Fruit fly (Drosophila melanogaster) S2 (cell line): ENCODE results near the gene CG42512.

Experiments used
- CG8478 ChIP-seq: fragments of >200 bp; optimal IDR thresholded peaks from 2 replicates; lab custom pipeline; 2018
- CTCF ChIP-seq, 2 experiments: fragments of >200 bp; optimal IDR thresholded peaks; 2 replicates each; lab custom pipeline; 2018

CG42512 gene

DNA sequence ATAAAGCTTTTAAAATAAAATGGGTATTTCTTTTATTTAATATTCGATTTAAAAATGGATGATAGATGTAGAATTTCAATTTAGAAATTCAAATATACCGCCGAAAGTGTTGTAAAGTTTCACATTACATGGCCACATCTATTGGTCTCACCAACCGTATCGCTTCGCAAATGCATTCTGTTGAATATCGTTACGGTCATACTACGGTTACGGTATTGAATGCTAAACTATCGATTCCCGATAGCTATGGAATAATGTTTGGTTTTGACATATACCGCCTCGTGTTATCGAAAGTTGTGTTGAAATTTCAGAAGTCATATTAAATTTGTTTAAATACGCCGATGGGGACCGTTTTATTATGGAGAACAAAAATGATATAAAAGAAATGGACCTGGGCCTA is at the start of gene CG42512, which contains the start of gene CG32573:
Gene CG42512, plus strand, starts transcription at position 279 of the 400 bp plus-strand sequence.
Gene CG32573, plus strand, starts transcription at position 279 of the 400 bp plus-strand sequence.
- TF ChIP-seq CTCF (optimal IDR thresholded peaks at IDR 0.05; lab: Kevin White, UChicago) (no peak), CG8478 (lab: Kevin White, UChicago) (no peak)

DNA sequence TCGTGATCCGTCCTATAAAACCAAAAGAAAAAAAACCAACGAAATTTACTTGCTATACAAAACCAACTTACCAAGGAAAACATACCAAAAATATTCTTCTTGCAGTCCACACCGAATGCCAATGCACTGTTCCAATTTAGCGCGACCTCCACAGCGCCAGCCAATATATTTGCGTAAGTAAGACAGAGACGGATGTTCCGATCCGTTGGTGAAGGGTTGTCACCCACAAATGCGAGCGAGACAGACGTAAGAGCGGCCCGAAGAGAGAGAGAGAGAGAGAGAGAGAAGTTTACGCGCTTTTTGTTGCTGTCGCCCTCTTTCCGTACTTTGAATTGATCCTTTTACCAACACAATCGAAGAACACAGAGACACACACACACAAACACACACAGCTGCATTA is 43.3 kb upstream of the CG42512 start:
- no peak for TF ChIP-seq CG8478 (lab: Kevin White, UChicago)
- TF ChIP-seq CTCF (optimal IDR thresholded peaks at IDR 0.05; lab: Kevin White, UChicago), result no peak

DNA sequence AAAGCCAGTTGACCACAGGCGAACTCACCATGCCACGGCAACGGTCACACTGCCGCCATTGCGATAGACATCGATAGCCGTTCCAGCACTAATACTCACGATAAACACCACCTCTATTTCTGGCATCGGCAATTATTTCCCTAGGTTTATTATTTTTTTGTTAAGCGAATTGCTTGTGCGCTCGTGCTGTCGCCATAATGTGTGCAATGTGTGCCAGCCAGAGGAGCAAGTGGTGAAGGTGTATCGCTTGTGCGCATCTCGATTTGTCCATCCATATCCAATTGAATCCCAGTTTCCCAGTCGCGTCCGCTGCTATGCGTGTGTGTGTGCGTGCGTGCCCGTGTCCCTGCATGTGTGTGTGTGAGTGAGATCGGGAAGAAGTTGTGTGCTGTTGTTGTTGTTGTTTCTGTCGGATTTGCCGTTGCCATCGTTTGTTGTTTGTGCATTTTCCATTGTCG is 40.5 kb upstream of the CG42512 start, which contains the start of gene mbt:
Gene mbt, plus strand, starts transcription at position 85 of the 458 bp plus-strand sequence.
- TF ChIP-seq CG8478 (lab: Kevin White, UChicago) (no peak), CTCF (optimal IDR thresholded peaks at IDR 0.05; lab: Kevin White, UChicago) (peak; percentile 9 to 31)

DNA sequence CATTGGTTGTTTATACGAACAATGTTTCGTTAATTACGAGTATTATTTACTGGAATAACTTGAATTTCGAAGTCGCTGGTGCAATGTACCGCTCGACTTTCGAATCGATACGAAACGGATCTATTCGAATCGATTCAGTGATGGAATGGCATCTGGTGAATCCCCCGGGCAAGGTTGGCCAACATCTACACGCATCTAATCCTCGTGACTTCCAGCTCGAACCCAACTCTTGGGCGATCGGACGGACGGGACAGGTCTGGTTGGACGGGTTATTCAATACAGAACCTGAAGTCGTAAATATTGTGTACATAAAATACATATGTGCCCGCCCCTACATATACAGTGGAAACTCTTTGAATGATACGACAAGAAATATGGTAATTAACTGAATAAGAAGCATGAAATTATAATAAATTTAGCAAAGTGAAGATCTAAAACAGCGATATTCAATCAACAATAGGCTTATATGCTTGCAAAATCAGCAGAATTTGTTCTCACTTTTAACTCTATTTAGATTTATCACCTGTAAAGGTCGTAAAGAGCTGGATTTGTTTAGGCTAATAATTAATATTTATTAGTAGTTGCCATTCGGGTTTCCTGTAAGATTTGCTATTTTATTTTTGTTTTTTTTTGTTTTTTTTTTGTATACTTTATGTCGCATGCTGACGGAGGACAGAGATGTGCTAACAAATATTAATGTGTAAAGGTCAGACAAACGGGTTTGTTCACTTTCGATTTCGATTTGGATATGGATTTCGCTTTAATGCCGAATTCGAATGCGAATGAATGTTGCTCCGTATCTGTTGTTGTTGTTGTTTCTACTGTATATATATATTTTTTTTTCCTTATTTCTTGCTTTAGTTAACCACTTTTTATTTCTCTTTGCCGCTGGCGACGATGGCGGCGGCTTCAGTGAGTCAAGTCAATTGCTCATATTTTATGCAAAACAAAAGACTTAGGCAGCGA is 34.1 kb upstream of the CG42512 start:
- TF ChIP-seq CTCF (optimal IDR thresholded peaks at IDR 0.05; lab: Kevin White, UChicago) (no peak), CG8478 (lab: Kevin White, UChicago) (no peak)

DNA sequence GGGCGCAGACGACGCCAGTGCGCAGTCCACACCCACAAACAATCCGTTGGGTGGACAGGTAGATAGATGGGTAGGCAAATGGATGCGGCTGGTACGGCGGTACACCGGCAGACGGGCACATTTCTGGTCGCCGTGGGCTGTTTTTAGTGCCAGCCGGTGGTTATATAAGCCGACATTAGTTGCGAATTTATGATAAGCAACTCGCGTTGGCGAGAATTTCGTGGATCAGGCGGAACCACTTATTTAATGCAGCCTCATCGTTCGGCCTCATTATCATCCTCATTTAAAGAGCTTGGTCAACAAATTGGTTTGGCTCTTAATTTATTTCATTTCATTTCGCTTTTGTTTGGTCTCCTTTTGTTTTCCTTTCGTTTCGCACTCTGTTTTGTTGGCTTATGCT is 32.5 kb upstream of the CG42512 start:
- TF ChIP-seq CTCF (optimal IDR thresholded peaks at IDR 0.05; lab: Kevin White, UChicago) (no peak), CG8478 (lab: Kevin White, UChicago) (no peak)

DNA sequence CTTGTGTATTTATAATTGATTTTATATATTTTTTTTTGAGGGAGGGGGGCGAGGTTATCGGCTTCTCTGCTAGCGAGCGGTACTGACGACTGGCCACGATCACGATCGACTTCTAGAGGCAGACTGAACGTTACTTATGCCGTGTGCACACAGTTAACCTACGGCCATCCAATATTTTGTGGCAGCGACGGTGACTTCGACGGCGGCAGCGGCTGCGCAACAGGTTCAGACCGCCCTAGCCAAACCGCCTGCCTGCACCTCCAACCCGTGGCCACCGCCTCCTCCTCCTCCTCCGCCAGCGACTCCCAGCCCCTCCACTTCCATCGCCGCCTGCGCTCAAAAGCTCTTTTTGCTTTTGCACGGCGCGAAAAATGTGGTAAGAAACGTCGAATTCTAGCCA is 29.7 kb upstream of the CG42512 start, which contains the start of gene CG9782:
Gene CG9782, minus strand, starts transcription at position 128 of the 400 bp plus-strand sequence.
- no peak for TF ChIP-seq CG8478 (lab: Kevin White, UChicago)

DNA sequence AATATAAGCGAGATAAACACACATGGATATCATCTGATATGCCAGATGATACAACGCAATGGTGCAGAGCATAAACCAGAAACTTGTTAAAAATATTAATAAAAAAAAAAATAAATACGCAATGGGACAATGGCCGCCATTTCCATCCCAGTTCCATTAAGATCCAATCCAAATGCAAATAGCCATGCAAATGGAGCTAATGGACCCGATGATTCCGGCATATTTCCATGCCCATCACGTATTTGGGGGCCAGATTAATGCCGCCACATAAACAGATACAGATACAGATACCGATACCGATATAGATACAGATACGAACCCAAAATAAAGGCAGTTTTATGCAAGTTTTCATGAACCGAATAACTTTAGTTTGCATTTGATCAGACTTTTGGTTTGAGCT is 27.7 kb upstream of the CG42512 start:
- TF ChIP-seq CTCF (optimal IDR thresholded peaks at IDR 0.05; lab: Kevin White, UChicago) (no peak), CG8478 (lab: Kevin White, UChicago) (no peak)

DNA sequence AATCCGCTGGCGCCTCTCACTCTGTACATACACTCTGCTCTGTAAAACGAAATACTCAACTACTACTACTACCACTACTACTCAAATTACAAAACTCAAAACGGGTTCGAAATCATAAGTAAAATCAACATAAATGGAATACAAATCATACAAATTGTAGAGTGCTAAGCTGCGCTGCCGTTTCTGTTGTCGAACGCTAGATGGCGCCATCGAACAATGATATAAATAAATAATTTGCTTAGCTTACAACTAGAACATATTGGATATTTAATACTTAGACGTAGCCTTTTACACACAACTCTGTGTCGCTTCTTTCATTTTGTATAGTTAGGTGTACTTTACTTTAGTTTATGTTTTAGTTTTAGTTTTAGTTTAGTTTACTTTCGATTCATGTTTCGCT is 26.7 kb upstream of the CG42512 start:
- TF ChIP-seq CTCF (optimal IDR thresholded peaks at IDR 0.05; lab: Kevin White, UChicago) (peak; percentile 66 to 73), CG8478 (lab: Kevin White, UChicago) (no peak)

DNA sequence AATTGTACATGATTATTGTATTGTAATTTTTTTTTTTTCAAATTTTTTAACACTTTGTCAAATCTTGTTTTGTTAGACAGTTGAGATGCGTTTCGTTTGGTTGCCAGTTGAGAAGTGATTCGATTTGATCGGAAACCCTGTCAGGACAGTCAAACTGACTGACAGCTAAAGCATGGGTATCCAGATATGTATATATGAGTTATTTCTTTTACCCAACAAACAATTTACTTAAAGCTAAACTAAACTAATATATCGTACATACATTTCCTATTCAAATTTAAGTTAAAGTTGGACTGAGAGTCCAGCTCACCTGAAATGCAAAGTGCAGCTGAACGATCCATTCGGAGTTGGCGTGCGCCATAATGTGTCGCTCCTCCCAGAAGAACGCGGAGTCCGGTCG is 19.0 kb upstream of the CG42512 start, which contains the start of gene CG9777:
Gene CG9777, minus strand, starts transcription at position 101 of the 400 bp plus-strand sequence.
- TF ChIP-seq CG8478 (lab: Kevin White, UChicago) (no peak), CTCF (optimal IDR thresholded peaks at IDR 0.05; lab: Kevin White, UChicago) (no peak)

DNA sequence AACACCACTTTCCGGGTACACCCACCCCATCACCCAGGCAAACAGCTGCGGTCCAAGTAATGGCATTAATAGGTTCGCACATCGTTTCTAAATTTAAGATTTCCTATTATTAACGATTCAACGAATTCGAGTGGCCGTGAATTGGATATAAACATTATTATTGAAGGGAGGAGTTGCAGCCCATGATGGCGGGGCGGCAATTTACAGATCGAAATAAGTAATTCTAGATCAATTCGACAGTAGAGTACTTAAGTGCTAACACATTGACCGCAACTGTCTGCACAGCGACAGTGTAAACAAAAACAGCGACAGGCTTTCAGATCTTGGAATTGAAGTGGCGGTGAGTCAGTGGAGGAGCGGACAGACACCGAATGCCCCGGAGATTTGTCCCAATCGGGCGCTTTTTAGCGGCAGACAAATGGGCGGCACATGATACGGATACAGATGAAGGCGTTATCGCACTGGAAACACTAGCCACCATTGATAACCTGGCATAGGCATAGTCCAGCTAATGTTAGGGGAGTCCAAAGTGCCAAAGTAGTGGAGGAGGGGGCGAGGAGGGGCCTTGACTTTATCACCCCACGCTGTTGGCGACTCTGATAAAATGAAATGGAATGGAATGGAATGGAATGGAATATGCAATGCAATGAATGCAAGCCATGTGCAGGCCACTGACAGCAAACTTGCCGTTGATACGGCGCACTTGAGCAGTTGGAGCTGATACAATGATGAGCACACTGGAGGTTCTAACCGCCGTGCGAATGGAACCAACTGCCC is 17.8 kb upstream of the CG42512 start:
- TF ChIP-seq CTCF (optimal IDR thresholded peaks at IDR 0.05; lab: Kevin White, UChicago) (no peak), CG8478 (lab: Kevin White, UChicago) (no peak)

DNA sequence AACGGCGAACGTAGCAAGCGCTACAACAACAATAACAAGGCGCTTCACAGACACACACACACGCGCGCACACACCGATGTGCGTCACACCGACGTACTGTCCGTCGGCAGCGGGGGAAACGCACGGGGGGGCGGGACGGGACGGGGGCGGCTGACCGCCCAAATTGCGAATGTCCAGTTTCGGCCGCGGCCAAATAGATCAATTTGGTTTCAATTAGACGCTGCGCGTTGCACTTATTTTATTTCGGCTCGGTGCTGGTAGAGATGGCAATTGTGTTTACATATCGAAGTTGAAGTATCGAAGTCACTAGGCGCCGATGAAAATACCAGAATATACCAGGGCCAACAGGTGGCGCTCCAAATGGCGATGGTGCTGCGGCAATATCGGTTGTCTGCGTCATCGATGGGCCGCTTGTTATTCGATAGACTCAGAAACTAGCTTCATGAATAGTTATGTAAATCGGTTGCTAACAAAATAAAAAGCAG is 14.0 kb upstream of the CG42512 start, which contains the start of gene Rok:
Gene Rok, minus strand, starts transcription at position 309 of the 485 bp plus-strand sequence.
- TF ChIP-seq CTCF (optimal IDR thresholded peaks at IDR 0.05; lab: Kevin White, UChicago) (peak; percentile 91 to 94), CG8478 (lab: Kevin White, UChicago) (no peak)

DNA sequence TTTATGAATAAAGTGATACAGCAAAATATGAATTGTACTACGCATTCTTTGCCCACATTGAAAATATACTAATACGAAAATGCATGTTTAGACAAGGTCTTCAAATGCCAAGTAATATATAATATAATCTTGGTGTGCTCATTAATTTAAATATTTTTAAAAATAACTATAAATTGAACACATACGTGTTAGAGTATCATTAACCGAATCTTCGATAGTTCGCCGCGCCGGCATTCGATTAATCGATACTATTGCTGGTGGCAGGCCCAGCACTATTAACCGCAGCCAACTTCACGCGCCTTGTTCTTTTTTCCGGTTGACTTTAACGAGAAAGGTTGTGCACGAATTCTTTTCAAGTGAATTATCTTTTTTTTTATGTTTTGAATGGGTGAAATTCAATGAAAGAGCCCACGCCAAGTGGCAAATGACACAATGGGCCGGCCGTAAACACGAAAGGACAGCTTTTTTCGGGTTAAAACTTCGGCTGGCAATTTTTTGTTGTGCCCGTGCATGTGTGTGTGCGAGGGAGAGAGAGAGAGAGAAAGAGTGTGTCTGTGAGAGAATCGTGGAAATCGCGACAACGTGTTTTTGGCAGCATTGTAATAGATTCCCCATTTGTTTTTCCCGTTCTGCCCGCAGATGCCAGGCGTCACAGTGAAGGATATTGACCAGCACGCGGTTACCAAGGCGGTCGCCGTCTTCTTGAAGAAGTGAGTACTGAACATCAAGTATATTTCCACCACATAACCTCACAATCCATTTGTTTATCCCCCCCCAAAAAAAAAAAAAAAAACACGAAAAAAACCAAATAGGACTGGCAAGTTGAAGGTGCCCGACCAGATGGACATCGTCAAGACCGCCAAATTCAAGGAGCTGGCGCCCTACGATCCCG is 13.3 kb upstream of the CG42512 start, which contains the start of gene RpS19a:
Gene RpS19a, plus strand, starts transcription at position 301 of the 892 bp plus-strand sequence.
- TF ChIP-seq CG8478 (lab: Kevin White, UChicago), result no peak
- no peak for TF ChIP-seq CTCF (optimal IDR thresholded peaks at IDR 0.05; lab: Kevin White, UChicago)
